Worm (Caenorhabditis elegans) whole organism, L4/young adult: Measurements from ENCODE around the gene F31E3.12.

Experiments
- W03F9.2 ChIP-seq: fragments of 150-350 bp; optimal IDR thresholded peaks from 2 replicates; lab custom pipeline; 2014; ENCODE audit warnings: missing biosample characterization, missing genetic modification characterization
- him-1 ChIP-seq: sonication (generic microtip); optimal IDR thresholded peaks from 2 replicates; lab custom pipeline; 2016; ENCODE audit warnings: missing genotype, missing genetic modification reagents, missing genetic modification characterization, missing compliant biosample characterization

ce11 chrIII:6988060-6988459 lies 18.9 kb downstream of the F31E3.12 start:
- TF ChIP-seq W03F9.2 (tag; lab: Kevin White, UChicago) (no peak), him-1 (tag; lab: Kevin White, UChicago) (no peak)
